Fruit fly (Drosophila melanogaster) whole organism, prepupa: Measurements from ENCODE around the gene CG18528.
A peak's percentile ranks its signal among the peaks of the same experiment; 100 is the strongest.

ENCODE experiments used
- CG10669 ChIP-seq: fragments of 200-800 bp; sonication (Bioruptor generic); optimal IDR thresholded peaks from 3 replicates; lab custom pipeline; 2018; ENCODE audit warnings: missing biosample characterization, mild to moderate bottlenecking, missing genetic modification characterization, moderate library complexity
- CG11294 ChIP-seq: fragments of 200-800 bp; sonication (Bioruptor generic); IDR thresholded peaks from 2 replicates; pipeline ENCODE4 v1.3.6; 2022; ENCODE audit warnings: missing biosample characterization, missing genetic modification characterization
- CG15336 ChIP-seq: fragments of 200-800 bp; sonication (Bioruptor generic); IDR thresholded peaks from 2 replicates; pipeline ENCODE4 v1.3.6; 2022; ENCODE audit warnings: missing biosample characterization, missing genetic modification characterization
- CG1621 ChIP-seq: fragments of 200-800 bp; sonication (Bioruptor generic); optimal IDR thresholded peaks from 3 replicates; lab custom pipeline; 2018; ENCODE audit warnings: missing biosample characterization, mild to moderate bottlenecking, missing genetic modification characterization
- CG31627 ChIP-seq: fragments of 200-800 bp; sonication (Bioruptor generic); optimal IDR thresholded peaks from 3 replicates; lab custom pipeline; 2016; ENCODE audit warnings: missing biosample characterization, missing genetic modification characterization
- CG32006 ChIP-seq: fragments of 200-800 bp; sonication (Bioruptor generic); optimal IDR thresholded peaks from 3 replicates; lab custom pipeline; 2017; ENCODE audit warnings: missing biosample characterization, mild to moderate bottlenecking, missing genetic modification characterization
- CG3919 ChIP-seq: fragments of 200-800 bp; sonication (Bioruptor generic); optimal IDR thresholded peaks from 3 replicates; lab custom pipeline; 2016; ENCODE audit warnings: missing biosample characterization, missing genetic modification characterization
- CG4318 ChIP-seq: fragments of 200-800 bp; sonication (Bioruptor generic); optimal IDR thresholded peaks from 3 replicates; lab custom pipeline; 2017; ENCODE audit warnings: missing biosample characterization, mild to moderate bottlenecking, missing genetic modification characterization
- CG6163 ChIP-seq: fragments of 200-800 bp; sonication (Bioruptor generic); IDR thresholded peaks from 3 replicates; pipeline ENCODE4 v1.3.6; 2022; ENCODE audit warnings: missing biosample characterization, missing genetic modification characterization
- CG6276 ChIP-seq: fragments of 200-800 bp; sonication (Bioruptor generic); optimal IDR thresholded peaks from 2 replicates; lab custom pipeline; 2017; ENCODE audit warnings: missing biosample characterization, mild to moderate bottlenecking, missing genetic modification characterization
- CG6792 ChIP-seq: fragments of 200-800 bp; sonication (Bioruptor generic); optimal IDR thresholded peaks from 3 replicates; lab custom pipeline; 2016; ENCODE audit warnings: missing biosample characterization, missing genetic modification characterization
- CG6808 ChIP-seq: fragments of 200-800 bp; sonication (Bioruptor generic); optimal IDR thresholded peaks from 3 replicates; lab custom pipeline; 2017; ENCODE audit warnings: missing biosample characterization, missing genetic modification characterization, mild to moderate bottlenecking, moderate library complexity, missing genetic modification reagents
- CG6854 ChIP-seq: fragments of 200-800 bp; sonication (Bioruptor generic); optimal IDR thresholded peaks from 2 replicates; lab custom pipeline; 2017; ENCODE audit warnings: missing biosample characterization, mild to moderate bottlenecking, missing genetic modification characterization
- CG7368 ChIP-seq: fragments of 200-800 bp; sonication (Bioruptor generic); optimal IDR thresholded peaks from 3 replicates; lab custom pipeline; 2016; ENCODE audit warnings: missing biosample characterization, missing genetic modification characterization
- CG8632 ChIP-seq: fragments of 200-800 bp; sonication (Bioruptor generic); optimal IDR thresholded peaks from 3 replicates; lab custom pipeline; 2016; ENCODE audit warnings: missing biosample characterization, missing genetic modification characterization
- CG9139 ChIP-seq: fragments of 200-800 bp; sonication (Bioruptor generic); optimal IDR thresholded peaks from 3 replicates; lab custom pipeline; 2017; ENCODE audit warnings: missing biosample characterization, mild to moderate bottlenecking, missing genetic modification characterization
- Eip75B ChIP-seq: fragments of 200-800 bp; sonication (Bioruptor generic); optimal IDR thresholded peaks from 3 replicates; lab custom pipeline; 2016; ENCODE audit warnings: missing biosample characterization, missing genetic modification characterization
- Eip78C ChIP-seq: fragments of 200-800 bp; sonication (Bioruptor generic); peaks from one replicate; lab custom pipeline; 2016; ENCODE audit warnings: missing biosample characterization, missing genetic modification characterization
- Gug ChIP-seq: fragments of 200-800 bp; sonication (Bioruptor generic); IDR thresholded peaks from 2 replicates; pipeline ENCODE4 v1.3.6; 2022; ENCODE audit warnings: missing biosample characterization, missing genetic modification characterization
- Lpt ChIP-seq: fragments of 200-800 bp; sonication (Bioruptor generic); optimal IDR thresholded peaks from 3 replicates; lab custom pipeline; 2016; ENCODE audit warnings: missing biosample characterization, missing genetic modification characterization
- Met ChIP-seq: fragments of 200-800 bp; sonication (Bioruptor generic); optimal IDR thresholded peaks from 3 replicates; lab custom pipeline; 2016; ENCODE audit warnings: missing biosample characterization, missing genetic modification characterization
- Sox102F ChIP-seq: fragments of 200-800 bp; sonication (Bioruptor generic); optimal IDR thresholded peaks from 2 replicates; lab custom pipeline; 2016; ENCODE audit warnings: missing biosample characterization, mild to moderate bottlenecking, missing genetic modification characterization
- Sox14 ChIP-seq: fragments of 200-800 bp; sonication (Bioruptor generic); optimal IDR thresholded peaks from 3 replicates; lab custom pipeline; 2016; ENCODE audit warnings: missing biosample characterization, missing genetic modification characterization
- achi ChIP-seq: fragments of 200-800 bp; sonication (Bioruptor generic); optimal IDR thresholded peaks from 3 replicates; lab custom pipeline; 2016; ENCODE audit warnings: missing biosample characterization, missing genetic modification characterization
- acj6 ChIP-seq: fragments of 200-800 bp; sonication (Bioruptor generic); optimal IDR thresholded peaks from 3 replicates; lab custom pipeline; 2016; ENCODE audit warnings: missing biosample characterization, missing genetic modification characterization
- eg ChIP-seq: fragments of 200-800 bp; sonication (Bioruptor generic); IDR thresholded peaks from 3 replicates; pipeline ENCODE4 v1.3.6; 2022; ENCODE audit warnings: missing biosample characterization, missing genetic modification characterization
- esn ChIP-seq: fragments of 200-800 bp; sonication (Bioruptor generic); optimal IDR thresholded peaks from 2 replicates; lab custom pipeline; 2016; ENCODE audit warnings: missing biosample characterization, mild to moderate bottlenecking, missing genetic modification characterization, moderate library complexity
- fd59A ChIP-seq: fragments of 200-800 bp; sonication (Bioruptor generic); optimal IDR thresholded peaks from 2 replicates; lab custom pipeline; 2017; ENCODE audit warnings: missing biosample characterization, mild to moderate bottlenecking, missing genetic modification characterization, missing genetic modification reagents
- fd85E ChIP-seq: fragments of 200-800 bp; sonication (Bioruptor generic); optimal IDR thresholded peaks from 3 replicates; lab custom pipeline; 2016; ENCODE audit warnings: missing biosample characterization, missing genetic modification characterization
- fkh ChIP-seq: fragments of 200-800 bp; sonication (Bioruptor generic); optimal IDR thresholded peaks from 3 replicates; lab custom pipeline; 2017; ENCODE audit warnings: missing biosample characterization, mild to moderate bottlenecking, missing genetic modification characterization, moderate library complexity
- net ChIP-seq: fragments of 200-800 bp; sonication (Bioruptor generic); optimal IDR thresholded peaks from 3 replicates; lab custom pipeline; 2016; ENCODE audit warnings: missing biosample characterization, missing genetic modification characterization
- pdm3 ChIP-seq: fragments of 200-800 bp; sonication (Bioruptor generic); optimal IDR thresholded peaks from 3 replicates; lab custom pipeline; 2016; ENCODE audit warnings: missing biosample characterization, missing genetic modification characterization
- spab ChIP-seq: fragments of 200-800 bp; sonication (Bioruptor generic); optimal IDR thresholded peaks from 2 replicates; lab custom pipeline; 2017; ENCODE audit warnings: missing biosample characterization, mild to moderate bottlenecking, missing genetic modification characterization, missing genetic modification reagents
- ss ChIP-seq, 2 experiments: fragments of 200-800 bp; sonication (Bioruptor generic); optimal IDR thresholded peaks; 2 replicates in 1 of 2; 3 replicates in 1 of 2; lab custom pipeline; 2017 to 2018; ENCODE audit warnings: mild to moderate bottlenecking in 2 of 2, missing biosample characterization in 2 of 2, missing genetic modification characterization in 2 of 2, moderate library complexity in 1 of 2
- svp ChIP-seq: fragments of 200-800 bp; sonication (Bioruptor generic); peaks from one replicate; lab custom pipeline; 2016; ENCODE audit warnings: missing biosample characterization, missing genetic modification characterization
- vri ChIP-seq: fragments of 200-800 bp; sonication (Bioruptor generic); optimal IDR thresholded peaks from 3 replicates; lab custom pipeline; 2016; ENCODE audit warnings: missing biosample characterization, mild to moderate bottlenecking, missing genetic modification characterization

The CG18528 gene

dm6 chr3R:24341251-24341650, 18.7 kb downstream of the CG18528 start, which contains the start of gene Ms:
Gene Ms, plus strand, starts transcription at chr3R:24341551.
- TF ChIP-seq CG32006 (no peak), fkh (GFP tag; lab: Kevin White, UChicago) (no peak), svp (GFP tag; lab: Kevin White, UChicago) (no peak), CG3919 (GFP tag; lab: Kevin White, UChicago) (no peak), spab (no peak), CG7368 (no peak), CG1621 (tag; lab: Kevin White, UChicago) (no peak), Eip78C (no peak), net (GFP tag; lab: Kevin White, UChicago) (no peak), Met (GFP tag; lab: Kevin White, UChicago) (no peak), fd59A (GFP tag; lab: Kevin White, UChicago) (no peak), CG4318 (GFP tag; lab: Kevin White, UChicago) (no peak), esn (GFP tag; lab: Kevin White, UChicago) (no peak), ss (GFP tag; optimal IDR thresholded peaks at IDR 0.05; lab: Kevin White, UChicago) (no peak)

DNA sequence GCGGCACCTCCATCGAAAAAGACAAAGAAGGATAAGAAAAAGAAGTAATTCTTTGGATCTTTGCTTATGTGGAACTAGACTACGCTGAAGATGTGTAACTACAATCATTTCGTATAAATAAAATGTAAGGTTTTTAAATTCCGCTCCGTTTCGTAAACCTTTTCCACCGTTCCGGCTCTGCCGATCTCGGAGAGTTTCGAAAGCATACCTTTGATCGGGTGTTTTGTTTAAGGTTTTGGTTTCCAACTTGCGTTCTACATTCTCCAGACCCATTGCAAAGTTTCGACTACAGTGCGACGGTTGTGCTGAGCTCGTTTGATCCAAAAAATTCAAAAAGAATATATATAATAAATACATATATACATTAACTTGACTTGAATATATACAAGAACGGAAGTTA, 23.3 kb downstream of the CG18528 start, which contains the start of gene CG6432:
Gene CG6432 (plus strand): TSS at position 301 of the 400 bp plus-strand sequence.
- TF ChIP-seq Lpt (GFP tag; lab: Kevin White, UChicago): no peak
- no peak for TF ChIP-seq CG4318 (GFP tag; lab: Kevin White, UChicago)
- TF ChIP-seq eg: no peak
- no peak for TF ChIP-seq Eip78C
- TF ChIP-seq fd85E (GFP tag; lab: Kevin White, UChicago): no peak
- TF ChIP-seq acj6 (GFP tag; lab: Kevin White, UChicago): no peak
- TF ChIP-seq CG6163 (GFP tag; lab: Robert Waterston, UW): no peak
- TF ChIP-seq CG6792 (GFP tag; lab: Kevin White, UChicago): no peak
- TF ChIP-seq CG6276: no peak
- no peak for TF ChIP-seq CG6808 (GFP tag; lab: Kevin White, UChicago)
- no peak for TF ChIP-seq CG9139
- TF ChIP-seq CG8632: no peak
- no peak for TF ChIP-seq esn (GFP tag; lab: Kevin White, UChicago)
- no peak for TF ChIP-seq pdm3 (GFP tag; lab: Kevin White, UChicago)
- no peak for TF ChIP-seq CG31627 (GFP tag; lab: Kevin White, UChicago)
- TF ChIP-seq, all 60 proteins: peak for 0

DNA sequence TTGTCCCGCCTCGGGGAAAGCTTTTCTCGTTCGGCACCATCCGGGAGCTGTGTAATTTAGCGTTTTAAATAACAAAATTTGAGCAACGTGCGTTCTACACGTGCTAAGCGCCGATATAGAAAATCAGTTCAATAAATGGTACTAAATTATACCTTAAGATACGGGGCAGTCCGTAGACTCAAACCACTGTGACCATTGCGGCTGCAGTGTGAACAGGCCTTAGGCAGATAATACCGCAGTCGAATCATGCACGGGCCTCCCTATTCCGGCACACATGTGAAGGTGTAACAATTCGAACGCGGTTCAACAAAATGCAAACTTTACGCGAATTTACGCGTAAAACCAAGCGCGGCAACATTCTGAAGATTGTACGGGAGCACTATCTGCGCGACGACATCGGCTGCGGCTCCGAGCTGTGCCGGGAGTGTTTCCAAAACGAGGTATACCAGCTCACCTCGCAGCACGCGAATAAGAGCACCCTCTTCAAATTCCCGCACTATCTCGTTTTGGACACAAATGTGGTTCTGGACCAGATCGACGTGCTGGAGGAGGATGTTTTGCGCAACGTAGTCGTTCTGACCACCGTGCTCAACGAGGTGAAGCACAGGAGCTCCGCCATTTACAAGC, 26.6 kb downstream of the CG18528 start, which contains the start of the genes Rrp5 and Dis3:
Gene Rrp5 (minus strand): TSS at position 135 of the 627 bp plus-strand sequence.
Gene Dis3 (plus strand): TSS at position 252 of the 627 bp plus-strand sequence.
- TF ChIP-seq eg (0 out of 3 replicates have a peak, but pooled peaks have one; percentile 12), achi (no peak), CG1621 (tag; lab: Kevin White, UChicago) (peak; percentile 93)

- TF ChIP-seq CG11294 (GFP tag; lab: Robert Waterston, UW) (no peak), CG10669 (GFP tag; lab: Kevin White, UChicago) (no peak), CG15336 (GFP tag; lab: Robert Waterston, UW) (0 out of 2 replicates have a peak, but pooled peaks have one; percentile 30), CG6163 (GFP tag; lab: Robert Waterston, UW) (0 out of 3 replicates have a peak, but pooled peaks have one; percentile 17)
- TF ChIP-seq, all 60 proteins: peak for 2
These were observed 39.6 kb downstream of the CG18528 start for dm6 chr3R:24320342-24320711.

- peak; percentile 7 for TF ChIP-seq CG6854 (GFP tag; lab: Kevin White, UChicago)
- TF ChIP-seq eg: 0 out of 3 replicates have a peak, but pooled peaks have one; percentile 34
- TF ChIP-seq CG8632: no peak
- no peak for TF ChIP-seq Sox14 (GFP tag; lab: Kevin White, UChicago)
- TF ChIP-seq CG6163 (GFP tag; lab: Robert Waterston, UW): peak; percentile 31; the same call in 1 of the 3 replicates
- no peak for TF ChIP-seq CG6792 (GFP tag; lab: Kevin White, UChicago)
- TF ChIP-seq esn (GFP tag; lab: Kevin White, UChicago): no peak
- TF ChIP-seq Sox102F (GFP tag; lab: Kevin White, UChicago): no peak
- no peak for TF ChIP-seq Eip75B
- TF ChIP-seq vri (GFP tag; lab: Kevin White, UChicago): peak; percentile 87
- no peak for TF ChIP-seq net (GFP tag; lab: Kevin White, UChicago)
- no peak for TF ChIP-seq Gug (GFP tag; lab: Robert Waterston, UW)
These were observed 40.2 kb downstream of the CG18528 start for dm6 chr3R:24319632-24320341.
